Fruit fly (Drosophila melanogaster) whole organism, embryonic: ENCODE data around the gene Mgat4a.

Source experiments
- C15 ChIP-seq: fragments of 200-800 bp; sonication (Bioruptor generic); IDR thresholded peaks from 3 replicates; pipeline ENCODE4 v1.3.6; 2022; ENCODE audit warnings: missing biosample characterization, missing genetic modification characterization
- CG11504 ChIP-seq: fragments of 200-800 bp; sonication (Bioruptor generic); optimal IDR thresholded peaks from 3 replicates; lab custom pipeline; 2019; ENCODE audit warnings: missing biosample characterization, mild to moderate bottlenecking, missing genetic modification characterization, moderate library complexity
- CG11696 ChIP-seq: fragments of 200-800 bp; sonication (Bioruptor generic); IDR thresholded peaks from 2 replicates; pipeline ENCODE4 v1.3.6; 2022; ENCODE audit warnings: missing biosample characterization, missing genetic modification characterization
- CG11723 ChIP-seq: fragments of 200-800 bp; sonication (Bioruptor generic); optimal IDR thresholded peaks from 2 replicates; lab custom pipeline; 2017; ENCODE audit warnings: missing biosample characterization, mild to moderate bottlenecking, missing genetic modification characterization
- CG17359 ChIP-seq: fragments of 200-800 bp; sonication (Bioruptor generic); optimal IDR thresholded peaks from 3 replicates; lab custom pipeline; 2018; ENCODE audit warnings: missing biosample characterization, mild to moderate bottlenecking, missing genetic modification characterization, moderate library complexity
- CG18764 ChIP-seq: fragments of 200-800 bp; sonication (Bioruptor generic); optimal IDR thresholded peaks from 3 replicates; lab custom pipeline; 2016; ENCODE audit warnings: missing biosample characterization, missing genetic modification characterization
- CG30020 ChIP-seq: fragments of 200-800 bp; optimal IDR thresholded peaks from 2 replicates; lab custom pipeline; 2019; ENCODE audit warnings: missing biosample characterization, mild to moderate bottlenecking, missing genetic modification characterization, moderate library complexity
- CG30431 ChIP-seq: fragments of 200-800 bp; sonication (Bioruptor generic); optimal IDR thresholded peaks from 2 replicates; lab custom pipeline; 2017; ENCODE audit warnings: missing biosample characterization, missing genetic modification characterization
- CG3163 ChIP-seq: fragments of 200-800 bp; sonication (Bioruptor generic); optimal IDR thresholded peaks from 3 replicates; lab custom pipeline; 2016; ENCODE audit warnings: missing biosample characterization, missing genetic modification characterization
- CG6254 ChIP-seq: fragments of 200-800 bp; sonication (Bioruptor generic); optimal IDR thresholded peaks from 3 replicates; lab custom pipeline; 2017; ENCODE audit warnings: mild to moderate bottlenecking, missing biosample characterization, missing genetic modification reagents, missing genetic modification characterization
- CG6689 ChIP-seq: fragments of 200-800 bp; sonication (Bioruptor generic); IDR thresholded peaks from 2 replicates; pipeline ENCODE4 v1.3.6; 2022; ENCODE audit warnings: missing biosample characterization, missing genetic modification characterization
- CG7786 ChIP-seq: fragments of 200-800 bp; sonication (Bioruptor generic); optimal IDR thresholded peaks from 2 replicates; lab custom pipeline; 2016; ENCODE audit warnings: missing biosample characterization, missing genetic modification characterization
- CG7928 ChIP-seq: fragments of 200-800 bp; sonication (Bioruptor generic); optimal IDR thresholded peaks from 2 replicates; lab custom pipeline; 2017; ENCODE audit warnings: missing biosample characterization, mild to moderate bottlenecking, missing genetic modification characterization
- Dll ChIP-seq: fragments of 200-800 bp; sonication (Bioruptor generic); IDR thresholded peaks from 4 replicates; pipeline ENCODE4 v1.3.6; 2022; ENCODE audit warnings: missing biosample characterization, missing genetic modification characterization; ENCODE audit not compliant: partially characterized antibody
- Doc3 ChIP-seq: fragments of 200-800 bp; sonication (Bioruptor generic); IDR thresholded peaks from 3 replicates; pipeline ENCODE4 v1.3.6; 2022; ENCODE audit warnings: missing biosample characterization, missing genetic modification characterization; ENCODE audit not compliant: partially characterized antibody
- Dp ChIP-seq: fragments of 200-800 bp; sonication (Bioruptor generic); optimal IDR thresholded peaks from 2 replicates; lab custom pipeline; 2018; ENCODE audit warnings: missing biosample characterization, mild to moderate bottlenecking, missing genetic modification characterization, moderate library complexity
- Eip74EF ChIP-seq, 2 experiments: fragments of 200-800 bp in 1 of 2; fragments of >200 bp in 1 of 2; sonication (Bioruptor generic) in 1 of 2; optimal IDR thresholded peaks; 2 replicates each; lab custom pipeline; 2017 to 2019; ENCODE audit warnings: missing biosample characterization in 2 of 2, missing genetic modification characterization in 2 of 2, mild to moderate bottlenecking in 1 of 2, moderate library complexity in 1 of 2
- H15 ChIP-seq: fragments of 200-800 bp; sonication (Bioruptor generic); IDR thresholded peaks from 3 replicates; pipeline ENCODE4 v1.3.6; 2022; ENCODE audit warnings: missing biosample characterization, missing genetic modification characterization
- H2.0 ChIP-seq: fragments of 200-800 bp; sonication (Bioruptor generic); IDR thresholded peaks from 2 replicates; pipeline ENCODE4 v1.3.6; 2022; ENCODE audit warnings: missing biosample characterization, missing genetic modification characterization
- HmgD ChIP-seq: fragments of 200-800 bp; sonication (Bioruptor generic); optimal IDR thresholded peaks from 3 replicates; lab custom pipeline; 2016; ENCODE audit warnings: missing biosample characterization, missing genetic modification characterization
- Hmx ChIP-seq: fragments of 200-800 bp; sonication (Bioruptor generic); optimal IDR thresholded peaks from 2 replicates; lab custom pipeline; 2016; ENCODE audit warnings: missing biosample characterization, missing genetic modification characterization
- Hr51 ChIP-seq, 2 experiments: fragments of 200-800 bp; sonication (Bioruptor generic); optimal IDR thresholded peaks; 2 replicates in 1 of 2; 3 replicates in 1 of 2; lab custom pipeline; 2016 to 2018; ENCODE audit warnings: missing biosample characterization in 2 of 2, missing genetic modification characterization in 2 of 2, mild to moderate bottlenecking in 1 of 2, moderate library complexity in 1 of 2
- Hr78 ChIP-seq, 2 experiments: fragments of 200-800 bp in 1 of 2; fragments of >200 bp in 1 of 2; sonication (Bioruptor generic) in 1 of 2; optimal IDR thresholded peaks; 2 replicates each; lab custom pipeline; 2017 to 2019; ENCODE audit warnings: missing biosample characterization in 2 of 2, missing genetic modification characterization in 2 of 2, mild to moderate bottlenecking in 1 of 2, moderate library complexity in 1 of 2
- Kr ChIP-seq: fragments of 200-800 bp; sonication (Bioruptor generic); optimal IDR thresholded peaks from 2 replicates; lab custom pipeline; 2017; ENCODE audit warnings: missing biosample characterization, mild to moderate bottlenecking, missing genetic modification characterization
- Lim3 ChIP-seq: fragments of 200-800 bp; sonication (Bioruptor generic); IDR thresholded peaks from 2 replicates; pipeline ENCODE4 v1.3.6; 2022; ENCODE audit warnings: missing biosample characterization, missing genetic modification characterization
- Med ChIP-seq: fragments of 200-800 bp; sonication (Bioruptor generic); peaks from one replicate; lab custom pipeline; 2016; ENCODE audit warnings: missing biosample characterization, missing genetic modification characterization, mild to moderate bottlenecking, inconsistent platforms, moderate library complexity
- NC2α ChIP-seq: fragments of 200-800 bp; sonication (Bioruptor generic); optimal IDR thresholded peaks from 2 replicates; lab custom pipeline; 2016; ENCODE audit warnings: missing biosample characterization, missing genetic modification characterization
- Rx ChIP-seq: fragments of 200-800 bp; sonication (Bioruptor generic); IDR thresholded peaks from 2 replicates; pipeline ENCODE4 v1.3.6; 2022; ENCODE audit warnings: missing biosample characterization, missing genetic modification characterization
- Sox102F ChIP-seq: fragments of 200-800 bp; sonication (Bioruptor generic); optimal IDR thresholded peaks from 2 replicates; lab custom pipeline; 2018; ENCODE audit warnings: missing biosample characterization, mild to moderate bottlenecking, missing genetic modification characterization, moderate library complexity
- Tbp ChIP-seq: fragments of >200 bp; optimal IDR thresholded peaks from 2 replicates; lab custom pipeline; 2018; ENCODE audit warnings: missing biosample characterization, missing genetic modification characterization
- YL-1 ChIP-seq: fragments of 200-800 bp; sonication (Bioruptor generic); optimal IDR thresholded peaks from 3 replicates; lab custom pipeline; 2017; ENCODE audit warnings: missing biosample characterization, mild to moderate bottlenecking, missing genetic modification characterization
- ap ChIP-seq: fragments of 200-800 bp; sonication (Bioruptor generic); IDR thresholded peaks from 2 replicates; pipeline ENCODE4 v1.3.6; 2022; ENCODE audit warnings: missing biosample characterization, missing genetic modification characterization
- chif ChIP-seq, 2 experiments: fragments of 200-800 bp; sonication (Bioruptor generic); optimal IDR thresholded peaks; 3 replicates each; lab custom pipeline; 2016; ENCODE audit warnings: missing biosample characterization in 2 of 2, missing genetic modification characterization in 2 of 2
- exex ChIP-seq: fragments of 200-800 bp; sonication (Bioruptor generic); optimal IDR thresholded peaks from 4 replicates; lab custom pipeline; 2018; ENCODE audit warnings: missing biosample characterization, mild to moderate bottlenecking, missing genetic modification characterization, moderate library complexity
- eyg ChIP-seq: fragments of 200-800 bp; sonication (Bioruptor generic); optimal IDR thresholded peaks from 3 replicates; lab custom pipeline; 2016; ENCODE audit warnings: missing biosample characterization, missing genetic modification characterization
- gcm2 ChIP-seq: fragments of 200-800 bp; sonication (Bioruptor generic); optimal IDR thresholded peaks from 2 replicates; lab custom pipeline; 2016; ENCODE audit warnings: missing biosample characterization, missing genetic modification characterization
- gem ChIP-seq: fragments of 200-800 bp; sonication (Bioruptor generic); optimal IDR thresholded peaks from 2 replicates; lab custom pipeline; 2019; ENCODE audit warnings: missing biosample characterization, mild to moderate bottlenecking, missing genetic modification characterization, moderate library complexity
- gt ChIP-seq: fragments of 200-800 bp; sonication (Bioruptor generic); IDR thresholded peaks from 2 replicates; pipeline ENCODE4 v1.3.6; 2022; ENCODE audit warnings: missing biosample characterization, missing genetic modification characterization
- hbn ChIP-seq: fragments of 200-800 bp; sonication (Bioruptor generic); IDR thresholded peaks from 2 replicates; pipeline ENCODE4 v1.3.6; 2022; ENCODE audit warnings: missing biosample characterization, missing genetic modification characterization; ENCODE audit not compliant: partially characterized antibody
- lilli ChIP-seq: fragments of 200-800 bp; sonication (Bioruptor generic); optimal IDR thresholded peaks from 3 replicates; lab custom pipeline; 2016; ENCODE audit warnings: missing biosample characterization, missing genetic modification characterization
- pum ChIP-seq: fragments of 200-800 bp; sonication (Bioruptor generic); optimal IDR thresholded peaks from 2 replicates; lab custom pipeline; 2016; ENCODE audit warnings: missing biosample characterization, missing genetic modification characterization
- rib ChIP-seq: fragments of 200-800 bp; sonication (Bioruptor generic); IDR thresholded peaks from 2 replicates; pipeline ENCODE4 v1.3.6; 2022; ENCODE audit warnings: missing biosample characterization, missing genetic modification characterization
- scrt ChIP-seq: fragments of 200-800 bp; sonication (Bioruptor generic); optimal IDR thresholded peaks from 2 replicates; lab custom pipeline; 2018; ENCODE audit warnings: missing biosample characterization, mild to moderate bottlenecking, missing genetic modification characterization, moderate library complexity
- slou ChIP-seq: fragments of 200-800 bp; sonication (Bioruptor generic); optimal IDR thresholded peaks from 3 replicates; lab custom pipeline; 2016; ENCODE audit warnings: missing biosample characterization, missing genetic modification characterization
- sna ChIP-seq: fragments of 200-800 bp; sonication (Bioruptor generic); IDR thresholded peaks from 2 replicates; pipeline ENCODE4 v1.3.6; 2022; ENCODE audit warnings: missing biosample characterization, missing genetic modification characterization; ENCODE audit not compliant: partially characterized antibody
- tap ChIP-seq: fragments of 200-800 bp; optimal IDR thresholded peaks from 3 replicates; lab custom pipeline; 2019; ENCODE audit warnings: missing biosample characterization, mild to moderate bottlenecking, missing genetic modification characterization, moderate library complexity

The Mgat4a gene

dm6 chr3L:14759097-14759795 is 2.6 kb upstream of the Mgat4a start (continued):
- TF ChIP-seq CG30020 (tag; lab: Kevin White, UChicago) = peak; percentile 94
- TF ChIP-seq scrt = peak; percentile 99
- no peak for TF ChIP-seq Doc3 (GFP tag; lab: Robert Waterston, UW)
- peak; percentile 100 for TF ChIP-seq CG30431 (GFP tag; lab: Kevin White, UChicago)
- peak; percentile 99 for TF ChIP-seq Rx
- peak; percentile 100 for TF ChIP-seq Med (GFP tag; lab: Kevin White, UChicago)
- peak; percentile 100 for TF ChIP-seq rib
- peak; percentile 73 for TF ChIP-seq CG3163 (GFP tag; lab: Kevin White, UChicago)
- TF ChIP-seq chif (GFP tag; optimal IDR thresholded peaks at IDR 0.05; lab: Kevin White, UChicago) = peak; percentile 99
- peak; percentile 99 for TF ChIP-seq CG7786 (GFP tag; lab: Kevin White, UChicago)
- peak; percentile 98 for TF ChIP-seq ap (GFP tag; lab: Robert Waterston, UW)
- TF ChIP-seq Kr (GFP tag; lab: Kevin White, UChicago) = peak; percentile 94

- peak; percentile 21 for TF ChIP-seq Hmx
- TF ChIP-seq YL-1 (GFP tag; lab: Kevin White, UChicago) = no peak
- no peak; the same call in 3 of the 4 replicates for TF ChIP-seq Dll
- TF ChIP-seq gem = peak; percentile 88
- peak; percentile 14; the same call in 1 of the 3 replicates for TF ChIP-seq H15 (GFP tag; lab: Robert Waterston, UW)
- no peak for TF ChIP-seq NC2α (GFP tag; lab: Kevin White, UChicago)
- TF ChIP-seq Dp (GFP tag; lab: Kevin White, UChicago) = peak; percentile 6
- no peak for TF ChIP-seq Lim3 (GFP tag; lab: Robert Waterston, UW)
- no peak for TF ChIP-seq Tbp (GFP tag; lab: Kevin White, UChicago)
- no peak for TF ChIP-seq gt (GFP tag; lab: Robert Waterston, UW)
- peak; percentile 40 for TF ChIP-seq hbn (GFP tag; lab: Robert Waterston, UW)
- TF ChIP-seq pum = peak; percentile 67
- TF ChIP-seq Sox102F (GFP tag; lab: Kevin White, UChicago) = peak; percentile 81
- peak; percentile 72 for TF ChIP-seq lilli
- TF ChIP-seq Rx = peak; percentile 26; the same call in 1 of the 2 replicates
- no peak for TF ChIP-seq exex (tag; lab: Kevin White, UChicago)
- TF ChIP-seq H2.0 (GFP tag; lab: Robert Waterston, UW) = peak; percentile 55; the same call in 1 of the 2 replicates
- peak; percentile 81 for TF ChIP-seq CG17359 (tag; lab: Kevin White, UChicago)
- TF ChIP-seq CG11723 (GFP tag; lab: Kevin White, UChicago) = peak; percentile 30
- no peak for TF ChIP-seq CG7928 (GFP tag; lab: Kevin White, UChicago)
- TF ChIP-seq CG6254 (GFP tag; lab: Kevin White, UChicago) = peak; percentile 56
- peak; percentile 58 for TF ChIP-seq slou (GFP tag; lab: Kevin White, UChicago)
- TF ChIP-seq C15 (GFP tag; lab: Robert Waterston, UW) = no peak
- peak; percentile 44 to 86 for TF ChIP-seq Hr51 (GFP tag; optimal IDR thresholded peaks at IDR 0.05; lab: Kevin White, UChicago)
- TF ChIP-seq HmgD (GFP tag; lab: Kevin White, UChicago) = no peak
- TF ChIP-seq CG18764 = peak; percentile 45
- TF ChIP-seq CG11696 = peak; percentile 14; the same call in 1 of the 2 replicates
- TF ChIP-seq sna (GFP tag; lab: Robert Waterston, UW) = peak; percentile 51
- no peak for TF ChIP-seq eyg (GFP tag; lab: Kevin White, UChicago)
- TF ChIP-seq Med (GFP tag; lab: Kevin White, UChicago) = peak; percentile 94
- TF ChIP-seq CG6689 (GFP tag; lab: Robert Waterston, UW) = peak; percentile 52
- peak; percentile 78 for TF ChIP-seq CG11504 (tag; lab: Kevin White, UChicago)
- no peak for TF ChIP-seq Hr78 (GFP tag; optimal IDR thresholded peaks at IDR 0.05; lab: Kevin White, UChicago)
- peak; percentile 54 for TF ChIP-seq gcm2 (GFP tag; lab: Kevin White, UChicago)
- TF ChIP-seq Eip74EF (GFP tag; optimal IDR thresholded peaks at IDR 0.05; lab: Kevin White, UChicago) = peak in 1 of 2 experiments; percentile 55
- TF ChIP-seq tap = peak; percentile 9
These were observed 1.7 kb upstream of the Mgat4a start for dm6 chr3L:14759984-14760626.
